Worm (Caenorhabditis elegans): ENCODE measurements around the gene F58A4.1.

ce11 chrIII:9558463-9558862, 39.8 kb upstream of the F58A4.1 start, which contains the start of gene C48B4.6:
- no peak for TF ChIP-seq ceh-58 (GFP tag; IDR thresholded peaks at IDR 0.05)
- no peak for TF ChIP-seq C06A6.2 (GFP tag; conservative IDR thresholded peaks at IDR 0.05)
- no peak for TF ChIP-seq let-526 (GFP tag; IDR thresholded peaks at IDR 0.05)
- no peak for TF ChIP-seq Y53F4B.3 (GFP tag; IDR thresholded peaks at IDR 0.05)
- TF ChIP-seq ccch-3 (GFP tag; optimal IDR thresholded peaks at IDR 0.05) = no peak
- no peak for TF ChIP-seq nhr-179 (tag; optimal IDR thresholded peaks at IDR 0.05)
- TF ChIP-seq efl-1 (GFP tag; optimal IDR thresholded peaks at IDR 0.05) = no peak
- TF ChIP-seq nfya-1 (tag; optimal IDR thresholded peaks at IDR 0.05; ENCODE audit: borderline replicate concordance, insufficient read depth) = no peak
- TF ChIP-seq hrde-1 (tag; optimal IDR thresholded peaks at IDR 0.05; ENCODE audit: borderline replicate concordance) = no peak
- TF ChIP-seq F55B11.4 (tag; optimal IDR thresholded peaks at IDR 0.05; ENCODE audit: borderline replicate concordance, insufficient read depth) = no peak
- no peak for TF ChIP-seq nhr-27 (tag; optimal IDR thresholded peaks at IDR 0.05)
- TF ChIP-seq gei-17 (GFP tag; optimal IDR thresholded peaks at IDR 0.05) = no peak
- no peak for TF ChIP-seq rcor-1 (GFP tag; IDR thresholded peaks at IDR 0.05)

Measured in whole organism, young adult.